Worm (Caenorhabditis elegans): ENCODE measurements around the gene sfxn-1.4.

The sfxn-1.4 gene

DNA sequence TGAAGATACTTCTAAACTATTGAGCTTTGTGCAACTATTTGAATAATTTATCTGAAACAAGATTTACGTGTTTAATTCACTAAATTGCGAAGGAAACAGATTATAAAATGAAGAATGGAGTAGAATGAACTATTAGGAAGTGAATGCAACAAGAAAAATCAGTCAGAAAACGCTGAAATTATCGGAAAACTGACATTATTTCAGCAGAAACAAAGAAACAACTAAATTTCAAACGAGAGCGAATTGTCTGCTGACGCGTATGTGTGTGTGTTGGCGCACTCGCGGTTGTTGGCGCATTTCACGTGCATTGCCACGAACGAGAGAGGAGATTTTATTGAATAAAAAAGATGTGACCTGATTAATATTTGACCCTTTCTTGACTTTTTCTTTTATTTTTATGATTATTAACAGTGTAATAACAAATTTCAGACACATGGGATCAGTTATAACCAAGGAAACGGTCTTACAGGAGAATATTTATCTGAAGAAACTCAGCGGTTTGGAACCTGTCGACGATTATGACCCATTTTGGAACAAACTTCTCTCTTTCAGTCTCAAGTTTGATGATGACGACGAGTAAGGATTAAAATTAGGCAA lies 5.1 kb downstream of the sfxn-1.4 start, which contains the start of the genes trr-1 and C47D12.2 (continued):
- TF ChIP-seq F49E8.2 (tag; optimal IDR thresholded peaks at IDR 0.05; ENCODE audit: insufficient read depth): no peak
- no peak for TF ChIP-seq hsf-1 (GFP tag; IDR thresholded peaks at IDR 0.05)
- TF ChIP-seq egl-44 (GFP tag; IDR thresholded peaks at IDR 0.05): no peak
- no peak for TF ChIP-seq B0019.2 (GFP tag; conservative IDR thresholded peaks at IDR 0.05)
- TF ChIP-seq F55B11.4 (tag; optimal IDR thresholded peaks at IDR 0.05; ENCODE audit: borderline replicate concordance, insufficient read depth): no peak
- no peak for TF ChIP-seq F57A8.1 (GFP tag; optimal IDR thresholded peaks at IDR 0.05)
- TF ChIP-seq D2030.7 (GFP tag; IDR thresholded peaks at IDR 0.05): peak; percentile 34; the same call in 1 of the 2 replicates
- TF ChIP-seq sea-2 (GFP tag; IDR thresholded peaks at IDR 0.05): no peak
- TF ChIP-seq atf-7 (tag; optimal IDR thresholded peaks at IDR 0.05): no peak
- no peak for TF ChIP-seq ets-4 (GFP tag; optimal IDR thresholded peaks at IDR 0.05)
- TF ChIP-seq F10E7.11 (tag; optimal IDR thresholded peaks at IDR 0.05): no peak
- TF ChIP-seq akir-1 (GFP tag; optimal IDR thresholded peaks at IDR 0.05): no peak
- peak; percentile 42 for TF ChIP-seq nhr-80 (tag; optimal IDR thresholded peaks at IDR 0.05)
- peak; percentile 5 for TF ChIP-seq snpc-3.4 (tag; optimal IDR thresholded peaks at IDR 0.05)
- TF ChIP-seq snpc-4 (GFP tag; optimal IDR thresholded peaks at IDR 0.05): no peak
- TF ChIP-seq snpc-4 (tag; optimal IDR thresholded peaks at IDR 0.05): peak in 2 of 4 experiments; percentile 28 to 78
- TF ChIP-seq ztf-28 (GFP tag; IDR thresholded peaks at IDR 0.05): no peak
- TF ChIP-seq F23B12.7 (tag; optimal IDR thresholded peaks at IDR 0.05; ENCODE audit: insufficient read depth): no peak
- peak; percentile 84 for TF ChIP-seq attf-5 (GFP tag; optimal IDR thresholded peaks at IDR 0.05)
- TF ChIP-seq ztf-26 (tag; optimal IDR thresholded peaks at IDR 0.05): no peak
- TF ChIP-seq mxl-1 (tag; optimal IDR thresholded peaks at IDR 0.05): no peak
- TF ChIP-seq somi-1 (GFP tag; optimal IDR thresholded peaks at IDR 0.05): no peak
- TF ChIP-seq zfh-2 (GFP tag; conservative IDR thresholded peaks at IDR 0.05): no peak
- TF ChIP-seq hmg-1.2 (GFP tag; IDR thresholded peaks at IDR 0.05): peak; percentile 36; the same call in 1 of the 2 replicates
- TF ChIP-seq aptf-3 (GFP tag; IDR thresholded peaks at IDR 0.05): no peak
- no peak for TF ChIP-seq cebp-1 (GFP tag; IDR thresholded peaks at IDR 0.05)
- no peak for TF ChIP-seq cebp-1 (tag; optimal IDR thresholded peaks at IDR 0.05)
- TF ChIP-seq madf-8 (GFP tag; conservative IDR thresholded peaks at IDR 0.05): no peak
- no peak for TF ChIP-seq ama-1 (optimal IDR thresholded peaks at IDR 0.05)
- TF ChIP-seq ama-1 (GFP tag; optimal IDR thresholded peaks at IDR 0.05): no peak
- TF ChIP-seq athp-1 (tag; optimal IDR thresholded peaks at IDR 0.05): no peak
- no peak for TF ChIP-seq ceh-58 (GFP tag; IDR thresholded peaks at IDR 0.05)
- no peak for TF ChIP-seq him-1 (tag; optimal IDR thresholded peaks at IDR 0.05)
- 0 out of 2 replicates have a peak, but pooled peaks have one; percentile 51 for TF ChIP-seq pbrm-1 (GFP tag; IDR thresholded peaks at IDR 0.05)
- no peak for TF ChIP-seq let-526 (GFP tag; IDR thresholded peaks at IDR 0.05)
- no peak for TF ChIP-seq hlh-12 (tag; optimal IDR thresholded peaks at IDR 0.05)
- TF ChIP-seq hrde-1 (tag; optimal IDR thresholded peaks at IDR 0.05; ENCODE audit: borderline replicate concordance): no peak
- TF ChIP-seq T26A5.8 (tag; optimal IDR thresholded peaks at IDR 0.05): no peak
- TF ChIP-seq B0261.1 (tag; optimal IDR thresholded peaks at IDR 0.05): no peak
- no peak for TF ChIP-seq nfya-2 (GFP tag; IDR thresholded peaks at IDR 0.05)
- no peak for TF ChIP-seq rpc-1 (optimal IDR thresholded peaks at IDR 0.05)
- TF ChIP-seq rpc-1 (tag; optimal IDR thresholded peaks at IDR 0.05): no peak
- peak; percentile 43 for TF ChIP-seq efl-1 (GFP tag; optimal IDR thresholded peaks at IDR 0.05)
- no peak for TF ChIP-seq unc-130 (GFP tag; optimal IDR thresholded peaks at IDR 0.05)
- peak; percentile 70 for TF ChIP-seq mcd-1 (GFP tag; IDR thresholded peaks at IDR 0.05)
- TF ChIP-seq Y67H2A.10 (GFP tag; conservative IDR thresholded peaks at IDR 0.05): no peak
- no peak for TF ChIP-seq ceh-91 (GFP tag; IDR thresholded peaks at IDR 0.05)
- TF ChIP-seq madf-6 (GFP tag; IDR thresholded peaks at IDR 0.05): peak; percentile 71
- no peak for TF ChIP-seq Y79H2A.3 (GFP tag; conservative IDR thresholded peaks at IDR 0.05)
- no peak for TF ChIP-seq C06A6.2 (GFP tag; conservative IDR thresholded peaks at IDR 0.05)

All from whole organism, young adult.